Worm (Caenorhabditis elegans): ENCODE results near the gene F40F8.5.

Gene F40F8.5

DNA sequence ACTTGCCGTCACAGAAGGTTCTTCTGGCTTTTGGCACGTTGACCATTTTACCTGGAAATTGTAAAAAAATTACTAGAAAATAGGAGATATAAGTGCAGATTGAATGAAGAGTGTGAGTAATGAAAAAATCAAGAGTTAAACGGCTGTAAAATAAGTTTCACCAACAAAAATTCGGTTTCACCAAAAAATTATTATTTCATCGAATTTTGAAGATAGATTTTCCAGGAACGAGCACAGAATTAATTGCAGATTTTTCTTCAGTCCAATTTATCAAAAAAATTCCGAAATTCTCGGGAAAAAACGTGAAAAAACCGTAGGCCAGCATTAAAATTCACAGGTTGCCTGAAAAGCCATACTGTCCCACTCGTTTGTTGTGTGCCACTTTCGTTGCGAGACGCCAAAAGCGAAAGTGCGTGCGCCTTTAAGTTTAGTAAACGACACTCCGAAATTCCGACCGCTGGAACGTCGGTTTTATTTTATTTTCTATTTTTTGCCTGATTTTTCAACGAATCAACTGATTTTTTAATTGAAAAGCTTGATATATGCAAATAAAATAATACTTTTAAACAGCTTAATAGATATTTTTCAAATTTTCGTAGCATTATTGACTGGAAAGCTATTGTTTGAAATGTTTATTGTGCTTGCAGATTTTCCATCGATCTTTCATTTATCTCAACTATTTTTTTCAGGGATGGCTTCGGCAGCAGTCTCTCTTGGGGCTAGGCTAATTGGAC, 37.4 kb downstream of the F40F8.5 start, which contains the start of the genes rpl-36.A and nuo-1 (continued):
- TF ChIP-seq madf-6 (GFP tag; IDR thresholded peaks at IDR 0.05) (peak; percentile 70), aptf-3 (GFP tag; IDR thresholded peaks at IDR 0.05) (no peak), rcor-1 (GFP tag; IDR thresholded peaks at IDR 0.05) (0 out of 2 replicates have a peak, but pooled peaks have one; percentile 19), ZK185.1 (tag; optimal IDR thresholded peaks at IDR 0.05; ENCODE audit: poor library complexity, severe bottlenecking) (peak; percentile 50), mcd-1 (GFP tag; IDR thresholded peaks at IDR 0.05) (peak; percentile 70), snpc-1.3 (tag; optimal IDR thresholded peaks at IDR 0.05; ENCODE audit: insufficient read depth) (peak; percentile 37), madf-8 (GFP tag; conservative IDR thresholded peaks at IDR 0.05) (peak; percentile 55), dpl-1 (GFP tag; optimal IDR thresholded peaks at IDR 0.05) (peak; percentile 22), lin-54 (GFP tag; optimal IDR thresholded peaks at IDR 0.05) (peak; percentile 73)

DNA sequence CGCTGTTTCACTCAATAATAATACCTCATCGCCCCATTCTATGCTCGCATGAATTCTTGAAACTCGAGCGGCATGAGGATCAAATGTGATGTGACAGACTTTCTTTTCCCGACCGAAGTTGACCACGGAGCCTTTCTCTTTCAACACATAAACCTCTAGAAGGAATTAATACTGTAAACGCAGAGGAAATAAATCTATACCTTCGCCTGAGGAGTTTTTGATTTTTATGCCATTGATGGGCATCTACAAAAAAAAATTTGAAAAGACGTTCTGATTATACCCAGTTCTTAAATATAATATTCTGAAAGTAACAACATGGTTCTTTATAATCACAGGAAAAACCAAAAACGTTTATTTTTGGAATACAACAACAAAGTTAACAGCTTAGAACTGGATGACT, 38.5 kb downstream of the F40F8.5 start, which contains the start of gene nbs-1:
nbs-1 (minus strand) TSS at position 246 of the 400 bp plus-strand sequence.
- TF ChIP-seq rcor-1 (GFP tag; IDR thresholded peaks at IDR 0.05): peak; percentile 60
- peak; percentile 80 for TF ChIP-seq B0336.3 (GFP tag; IDR thresholded peaks at IDR 0.05)
- peak; percentile 39 for TF ChIP-seq lsl-1 (GFP tag; optimal IDR thresholded peaks at IDR 0.05)
- TF ChIP-seq Y56A3A.18 (GFP tag; IDR thresholded peaks at IDR 0.05): 0 out of 2 replicates have a peak, but pooled peaks have one; percentile 9
- no peak for TF ChIP-seq snpc-4 (GFP tag; optimal IDR thresholded peaks at IDR 0.05)
- TF ChIP-seq snpc-4 (tag; optimal IDR thresholded peaks at IDR 0.05): no peak
- TF ChIP-seq ceh-100 (GFP tag; IDR thresholded peaks at IDR 0.05): peak; percentile 24; the same call in 1 of the 2 replicates
- TF ChIP-seq athp-1 (tag; optimal IDR thresholded peaks at IDR 0.05): peak; percentile 12
- TF ChIP-seq hrde-1 (tag; optimal IDR thresholded peaks at IDR 0.05; ENCODE audit: borderline replicate concordance): peak; percentile 51
- TF ChIP-seq snpc-3.4 (tag; optimal IDR thresholded peaks at IDR 0.05): peak; percentile 27
- peak; percentile 45 for TF ChIP-seq F33H1.4 (GFP tag; IDR thresholded peaks at IDR 0.05)
- peak; percentile 67; the same call in 1 of the 2 replicates for TF ChIP-seq F39B2.1 (GFP tag; IDR thresholded peaks at IDR 0.05)
- no peak; the same call in 1 of the 2 replicates for TF ChIP-seq D2030.7 (GFP tag; IDR thresholded peaks at IDR 0.05)
- TF ChIP-seq chd-7 (tag; optimal IDR thresholded peaks at IDR 0.05): peak; percentile 28
- TF ChIP-seq F57C9.4 (tag; optimal IDR thresholded peaks at IDR 0.05): no peak
- peak; percentile 73 for TF ChIP-seq hsf-1 (GFP tag; IDR thresholded peaks at IDR 0.05)
- TF ChIP-seq repo-1 (tag; optimal IDR thresholded peaks at IDR 0.05): no peak
- TF ChIP-seq lin-54 (GFP tag; optimal IDR thresholded peaks at IDR 0.05): peak; percentile 41
- no peak for TF ChIP-seq aptf-2 (GFP tag; conservative IDR thresholded peaks at IDR 0.05)
- TF ChIP-seq gei-17 (GFP tag; optimal IDR thresholded peaks at IDR 0.05): no peak
- peak; percentile 59; the same call in 1 of the 2 replicates for TF ChIP-seq attf-6 (GFP tag; IDR thresholded peaks at IDR 0.05)
- peak; percentile 13 for TF ChIP-seq him-1 (tag; optimal IDR thresholded peaks at IDR 0.05)
- TF ChIP-seq ekl-4 (GFP tag; IDR thresholded peaks at IDR 0.05): peak; percentile 75
- TF ChIP-seq F57A8.1 (GFP tag; optimal IDR thresholded peaks at IDR 0.05): peak; percentile 21
- no peak for TF ChIP-seq ama-1 (optimal IDR thresholded peaks at IDR 0.05)
- TF ChIP-seq ama-1 (GFP tag; optimal IDR thresholded peaks at IDR 0.05): peak; percentile 7 to 60
- no peak for TF ChIP-seq tlf-1 (GFP tag; optimal IDR thresholded peaks at IDR 0.05)
- peak; percentile 38 for TF ChIP-seq xnd-1 (tag; optimal IDR thresholded peaks at IDR 0.05)
- TF ChIP-seq ztf-18 (tag; optimal IDR thresholded peaks at IDR 0.05): peak; percentile 18
- peak; percentile 8 for TF ChIP-seq T26A5.8 (tag; optimal IDR thresholded peaks at IDR 0.05)
- peak; percentile 65; the same call in 1 of the 2 replicates for TF ChIP-seq Y53G8AR.9 (GFP tag; conservative IDR thresholded peaks at IDR 0.05)
- TF ChIP-seq fkh-3 (tag; optimal IDR thresholded peaks at IDR 0.05): peak; percentile 16
- 0 out of 2 replicates have a peak, but pooled peaks have one; percentile 14 for TF ChIP-seq hmg-1.2 (GFP tag; IDR thresholded peaks at IDR 0.05)
- 0 out of 2 replicates have a peak, but pooled peaks have one; percentile 57 for TF ChIP-seq lin-26 (GFP tag; IDR thresholded peaks at IDR 0.05)
- no peak for TF ChIP-seq dpff-1 (tag; optimal IDR thresholded peaks at IDR 0.05)
- TF ChIP-seq efl-1 (GFP tag; optimal IDR thresholded peaks at IDR 0.05): peak; percentile 6
- TF ChIP-seq C17E4.6 (GFP tag; IDR thresholded peaks at IDR 0.05): 0 out of 2 replicates have a peak, but pooled peaks have one; percentile 34
- peak; percentile 49; the same call in 1 of the 2 replicates for TF ChIP-seq madf-3 (GFP tag; IDR thresholded peaks at IDR 0.05)
- TF ChIP-seq ets-4 (GFP tag; optimal IDR thresholded peaks at IDR 0.05): no peak
